In the genomic region with DNA sequence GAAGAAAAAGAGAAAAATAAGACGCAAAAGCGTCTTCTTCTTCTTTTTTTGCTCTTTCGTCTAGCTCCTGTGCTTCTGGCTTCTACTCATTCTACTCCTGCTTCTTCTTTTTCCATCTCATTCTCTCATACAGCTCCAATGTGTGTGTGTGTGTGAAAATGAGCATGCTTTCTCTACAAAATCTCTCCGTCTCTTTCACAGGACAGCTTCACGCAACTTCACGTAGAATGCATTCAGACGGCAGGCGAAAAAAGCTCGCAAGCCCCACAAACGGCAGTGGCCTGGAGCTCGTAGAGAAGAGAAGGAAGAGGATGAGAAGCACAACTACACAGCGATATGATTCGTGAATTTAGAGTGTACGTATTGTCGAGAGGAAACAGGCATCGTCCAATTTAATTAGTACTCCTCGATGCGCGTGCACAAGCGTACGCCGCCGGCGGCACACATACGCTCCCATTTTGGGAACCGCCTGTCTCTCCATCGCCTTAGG, we compare ENCODE assay signal across 7 worm cellular contexts.
TF ChIP-seq lines count a peak whose summit lies in the region.

No protein-coding gene starts in this region.

TF ChIP-seq in whole organism, L1 larva, 84 proteins besides CTCF, POLR2A, EP300 and RAD21 (continues in another document):
- TF ChIP-seq aha-1 (tag; optimal IDR thresholded peaks at IDR 0.05; lab: Kevin White, UChicago) = no peak
- no peak for TF ChIP-seq vab-15 (tag; optimal IDR thresholded peaks at IDR 0.05; lab: Kevin White, UChicago)
- TF ChIP-seq ztf-11 (tag; optimal IDR thresholded peaks at IDR 0.05; lab: Kevin White, UChicago) = peak in 1 of 2 experiments; percentile 44
- peak; percentile 13 for TF ChIP-seq nhr-77 (tag; optimal IDR thresholded peaks at IDR 0.05; lab: Kevin White, UChicago)
- peak; percentile 64 for TF ChIP-seq dsc-1 (tag; optimal IDR thresholded peaks at IDR 0.05; lab: Kevin White, UChicago)
- TF ChIP-seq efl-3 (GFP tag; optimal IDR thresholded peaks at IDR 0.05; lab: Kevin White, UChicago) = no peak
- TF ChIP-seq C04F5.9 (tag; optimal IDR thresholded peaks at IDR 0.05; lab: Kevin White, UChicago) = no peak
- TF ChIP-seq isw-1 (GFP tag; IDR thresholded peaks at IDR 0.05; lab: Robert Waterston, UW) = peak; percentile 30; the same call in 1 of the 2 replicates
- TF ChIP-seq nhr-85 (tag; lab: Kevin White, UChicago) = no peak
- peak; percentile 93 for TF ChIP-seq lin-14 (GFP tag; optimal IDR thresholded peaks at IDR 0.05; lab: Kevin White, UChicago)
- TF ChIP-seq jun-1 (tag; optimal IDR thresholded peaks at IDR 0.05; lab: Kevin White, UChicago) = no peak
- no peak for TF ChIP-seq nhr-76 (tag; optimal IDR thresholded peaks at IDR 0.05; lab: Kevin White, UChicago)

TF ChIP-seq in whole organism, L2 larva, 48 proteins besides CTCF, POLR2A, EP300 and RAD21 (continues in another document):
- TF ChIP-seq C34F6.9 (tag; optimal IDR thresholded peaks at IDR 0.05; lab: Kevin White, UChicago) = peak; percentile 87
- TF ChIP-seq nhr-129 (tag; optimal IDR thresholded peaks at IDR 0.05; lab: Kevin White, UChicago) = peak; percentile 81
- peak; percentile 3 for TF ChIP-seq nhr-21 (tag; optimal IDR thresholded peaks at IDR 0.05; lab: Kevin White, UChicago)
- TF ChIP-seq unc-55 (GFP tag; optimal IDR thresholded peaks at IDR 0.05; lab: Kevin White, UChicago) = peak; percentile 93
- TF ChIP-seq blmp-1 (tag; optimal IDR thresholded peaks at IDR 0.05; lab: Kevin White, UChicago; ENCODE audit: insufficient read depth) = no peak
- TF ChIP-seq lin-39 (tag; optimal IDR thresholded peaks at IDR 0.05; lab: Kevin White, UChicago) = no peak
- peak; percentile 62 for TF ChIP-seq sem-4 (tag; optimal IDR thresholded peaks at IDR 0.05; lab: Kevin White, UChicago)
- no peak for TF ChIP-seq aly-2 (tag; optimal IDR thresholded peaks at IDR 0.05; lab: Kevin White, UChicago)
- peak; percentile 4 for TF ChIP-seq ztf-4 (tag; optimal IDR thresholded peaks at IDR 0.05; lab: Kevin White, UChicago)
- TF ChIP-seq F13H6.1 (tag; optimal IDR thresholded peaks at IDR 0.05; lab: Kevin White, UChicago) = peak; percentile 62
- TF ChIP-seq zag-1 (tag; optimal IDR thresholded peaks at IDR 0.05; lab: Kevin White, UChicago) = peak; percentile 64
- TF ChIP-seq mdl-1 (tag; optimal IDR thresholded peaks at IDR 0.05; lab: Kevin White, UChicago) = peak in 1 of 2 experiments; percentile 73

TF ChIP-seq in whole organism, L3 larva, 47 proteins besides CTCF, POLR2A, EP300 and RAD21 (continues in another document):
- TF ChIP-seq pha-4 (tag; optimal IDR thresholded peaks at IDR 0.05; lab: Kevin White, UChicago) (no peak), pqm-1 (tag; optimal IDR thresholded peaks at IDR 0.05; lab: Kevin White, UChicago) (no peak), eor-1 (tag; optimal IDR thresholded peaks at IDR 0.05; lab: Kevin White, UChicago) (no peak), tbx-2 (tag; optimal IDR thresholded peaks at IDR 0.05; lab: Kevin White, UChicago) (peak; percentile 25), jun-1 (tag; optimal IDR thresholded peaks at IDR 0.05; lab: Kevin White, UChicago) (no peak), sea-2 (GFP tag; optimal IDR thresholded peaks at IDR 0.05; lab: Kevin White, UChicago) (no peak), nfya-1 (tag; optimal IDR thresholded peaks at IDR 0.05; lab: Kevin White, UChicago; ENCODE audit: insufficient read depth) (peak; percentile 74), ztf-11 (tag; optimal IDR thresholded peaks at IDR 0.05; lab: Kevin White, UChicago) (no peak), daf-12 (tag; optimal IDR thresholded peaks at IDR 0.05; lab: Kevin White, UChicago) (no peak), elt-1 (tag; optimal IDR thresholded peaks at IDR 0.05; lab: Kevin White, UChicago) (no peak), ceh-28 (tag; optimal IDR thresholded peaks at IDR 0.05; lab: Kevin White, UChicago) (no peak), lsy-12 (tag; optimal IDR thresholded peaks at IDR 0.05; lab: Kevin White, UChicago) (no peak), egl-5 (tag; optimal IDR thresholded peaks at IDR 0.05; lab: Kevin White, UChicago) (peak; percentile 16)

TF ChIP-seq in whole organism, L4 larva, 104 proteins besides CTCF, POLR2A, EP300 and RAD21 (continues in another document):
- TF ChIP-seq mdt-29 (GFP tag; IDR thresholded peaks at IDR 0.05; lab: Robert Waterston, UW) = no peak
- no peak for TF ChIP-seq ztf-11 (tag; optimal IDR thresholded peaks at IDR 0.05; lab: Kevin White, UChicago)
- TF ChIP-seq ceh-20 (GFP tag; IDR thresholded peaks at IDR 0.05; lab: Robert Waterston, UW) = no peak
- TF ChIP-seq mdl-1 (tag; optimal IDR thresholded peaks at IDR 0.05; lab: Kevin White, UChicago) = peak in 1 of 2 experiments; percentile 74
- TF ChIP-seq Y48G9A.11 (GFP tag; IDR thresholded peaks at IDR 0.05; lab: Robert Waterston, UW) = no peak
- TF ChIP-seq madf-9 (GFP tag; conservative IDR thresholded peaks at IDR 0.05; lab: Robert Waterston, UW) = no peak
- TF ChIP-seq jun-1 (tag; optimal IDR thresholded peaks at IDR 0.05; lab: Kevin White, UChicago) = no peak
- no peak for TF ChIP-seq zfp-3 (GFP tag; conservative IDR thresholded peaks at IDR 0.05; lab: Robert Waterston, UW)
- TF ChIP-seq rbr-2 (tag; optimal IDR thresholded peaks at IDR 0.05; lab: Kevin White, UChicago) = peak; percentile 76
- TF ChIP-seq lim-7 (GFP tag; IDR thresholded peaks at IDR 0.05; lab: Robert Waterston, UW) = no peak
- peak; percentile 98 for TF ChIP-seq aha-1 (tag; lab: Kevin White, UChicago)
- no peak for TF ChIP-seq ZK546.5 (tag; optimal IDR thresholded peaks at IDR 0.05; lab: Kevin White, UChicago)
- no peak for TF ChIP-seq nhr-111 (GFP tag; optimal IDR thresholded peaks at IDR 0.05; lab: Kevin White, UChicago)
- no peak for TF ChIP-seq zag-1 (tag; optimal IDR thresholded peaks at IDR 0.05; lab: Kevin White, UChicago)

TF ChIP-seq in whole organism, late embryonic, 69 proteins besides CTCF, POLR2A, EP300 and RAD21 (continues in another document):
- TF ChIP-seq Y22D7AL.16 (tag; optimal IDR thresholded peaks at IDR 0.05; lab: Kevin White, UChicago) = no peak
- TF ChIP-seq madf-2 (tag; optimal IDR thresholded peaks at IDR 0.05; lab: Kevin White, UChicago) = no peak
- TF ChIP-seq ceh-34 (tag; optimal IDR thresholded peaks at IDR 0.05; lab: Kevin White, UChicago) = no peak
- no peak for TF ChIP-seq zip-5 (tag; optimal IDR thresholded peaks at IDR 0.05; lab: Kevin White, UChicago)
- TF ChIP-seq K09A11.1 (tag; optimal IDR thresholded peaks at IDR 0.05; lab: Kevin White, UChicago; ENCODE audit: insufficient read depth) = no peak
- TF ChIP-seq che-1 (tag; optimal IDR thresholded peaks at IDR 0.05; lab: Kevin White, UChicago) = no peak
- TF ChIP-seq elt-2 (tag; optimal IDR thresholded peaks at IDR 0.05; lab: Kevin White, UChicago) = no peak
- TF ChIP-seq hlh-15 (tag; optimal IDR thresholded peaks at IDR 0.05; lab: Kevin White, UChicago) = no peak
- TF ChIP-seq hlh-30 (tag; optimal IDR thresholded peaks at IDR 0.05; lab: Kevin White, UChicago; ENCODE audit: insufficient read depth) = no peak
- no peak for TF ChIP-seq ceh-2 (tag; optimal IDR thresholded peaks at IDR 0.05; lab: Kevin White, UChicago)
- TF ChIP-seq ceh-45 (GFP tag; IDR thresholded peaks at IDR 0.05; lab: Robert Waterston, UW) = no peak
- TF ChIP-seq ceh-22 (tag; optimal IDR thresholded peaks at IDR 0.05; lab: Kevin White, UChicago) = no peak
- TF ChIP-seq tbx-2 (tag; optimal IDR thresholded peaks at IDR 0.05; lab: Kevin White, UChicago) = peak; percentile 48
- TF ChIP-seq eyg-1 (tag; optimal IDR thresholded peaks at IDR 0.05; lab: Kevin White, UChicago) = no peak

TF ChIP-seq in whole organism, mixed stage, embryonic, 35 proteins besides CTCF, POLR2A, EP300 and RAD21:
- TF ChIP-seq ces-1 (GFP tag; optimal IDR thresholded peaks at IDR 0.05; lab: Kevin White, UChicago) (peak; percentile 96), mls-2 (tag; optimal IDR thresholded peaks at IDR 0.05; lab: Kevin White, UChicago) (peak; percentile 57), drap-1 (GFP tag; optimal IDR thresholded peaks at IDR 0.05; lab: Kevin White, UChicago) (peak; percentile 38), mep-1 (tag; optimal IDR thresholded peaks at IDR 0.05; lab: Kevin White, UChicago) (peak; percentile 0), lsy-2 (tag; optimal IDR thresholded peaks at IDR 0.05; lab: Kevin White, UChicago) (no peak), unc-120 (tag; optimal IDR thresholded peaks at IDR 0.05; lab: Kevin White, UChicago; ENCODE audit: poor library complexity, severe bottlenecking) (peak; percentile 48), lin-13 (tag; optimal IDR thresholded peaks at IDR 0.05; lab: Kevin White, UChicago) (no peak)

TF ChIP-seq in whole organism, young adult, 124 proteins besides CTCF, POLR2A, EP300 and RAD21:
- no peak for TF ChIP-seq F49E8.2 (tag; optimal IDR thresholded peaks at IDR 0.05; lab: Kevin White, UChicago; ENCODE audit: insufficient read depth)
- TF ChIP-seq madf-6 (GFP tag; IDR thresholded peaks at IDR 0.05; lab: Robert Waterston, UW) = no peak
- no peak for TF ChIP-seq fkh-3 (tag; optimal IDR thresholded peaks at IDR 0.05; lab: Kevin White, UChicago)
- peak; percentile 28; the same call in 1 of the 2 replicates for TF ChIP-seq hmg-1.2 (GFP tag; IDR thresholded peaks at IDR 0.05; lab: Robert Waterston, UW)
- TF ChIP-seq cebp-1 (GFP tag; IDR thresholded peaks at IDR 0.05; lab: Robert Waterston, UW) = no peak
- TF ChIP-seq cebp-1 (tag; optimal IDR thresholded peaks at IDR 0.05; lab: Kevin White, UChicago) = peak; percentile 48
- TF ChIP-seq zfh-2 (GFP tag; conservative IDR thresholded peaks at IDR 0.05; lab: Robert Waterston, UW) = peak; percentile 79
- TF ChIP-seq mcd-1 (GFP tag; IDR thresholded peaks at IDR 0.05; lab: Robert Waterston, UW) = 0 out of 2 replicates have a peak, but pooled peaks have one; percentile 22
- TF ChIP-seq snpc-3.4 (tag; optimal IDR thresholded peaks at IDR 0.05; lab: Kevin White, UChicago) = no peak
- peak; percentile 59 for TF ChIP-seq K12H6.12 (tag; optimal IDR thresholded peaks at IDR 0.05; lab: Kevin White, UChicago)
- TF ChIP-seq unc-62 (GFP tag; optimal IDR thresholded peaks at IDR 0.05; lab: Kevin White, UChicago) = no peak
- TF ChIP-seq F39B2.1 (GFP tag; IDR thresholded peaks at IDR 0.05; lab: Robert Waterston, UW) = no peak
- peak; percentile 4 for TF ChIP-seq chd-7 (tag; optimal IDR thresholded peaks at IDR 0.05; lab: Kevin White, UChicago)
- TF ChIP-seq egl-44 (GFP tag; IDR thresholded peaks at IDR 0.05; lab: Robert Waterston, UW) = no peak
TF ChIP-seq in whole organism, young adult: peak in this region for 6.
